Worm (Caenorhabditis elegans) whole organism, early embryonic: ENCODE results near the gene nhr-149.
"Not testable (repeated sequence)": the region's sequence is repeated elsewhere in the genome, so short reads cannot be mapped to it uniquely, and the experiment has no call there.

Experiments
- B0310.2 ChIP-seq: sonication (generic microtip); optimal IDR thresholded peaks from 2 replicates; lab custom pipeline; 2016; ENCODE audit warnings: mild to moderate bottlenecking, missing genetic modification characterization, missing compliant biosample characterization
- F13C5.2 ChIP-seq: sonication (generic microtip); optimal IDR thresholded peaks from 2 replicates; lab custom pipeline; 2017; ENCODE audit warnings: mild to moderate bottlenecking, missing genetic modification characterization, inconsistent platforms, missing compliant biosample characterization
- aly-1 ChIP-seq: sonication (generic microtip); optimal IDR thresholded peaks from 2 replicates; lab custom pipeline; 2016; ENCODE audit warnings: missing genetic modification characterization, missing compliant biosample characterization
- ama-1 ChIP-seq: fragments of 150-350 bp; optimal IDR thresholded peaks from 2 replicates; lab custom pipeline; 2014
- ceh-13 ChIP-seq: fragments of 200-800 bp; sonication (Bioruptor generic); optimal IDR thresholded peaks from 2 replicates; lab custom pipeline; 2018; ENCODE audit warnings: mild to moderate bottlenecking, missing genetic modification characterization, missing compliant biosample characterization
- ceh-36 ChIP-seq: sonication (generic microtip); optimal IDR thresholded peaks from 2 replicates; lab custom pipeline; 2016; ENCODE audit warnings: missing genetic modification characterization, inconsistent platforms, missing compliant biosample characterization
- ets-7 ChIP-seq: sonication (generic microtip); optimal IDR thresholded peaks from 2 replicates; lab custom pipeline; 2016; ENCODE audit warnings: missing genotype, missing genetic modification characterization, missing compliant biosample characterization
- flt-1 ChIP-seq: fragments of 200-800 bp; sonication (Bioruptor generic); IDR thresholded peaks from 2 replicates; pipeline ENCODE4 v1.3.6; 2022; ENCODE audit warnings: missing genetic modification characterization, missing compliant biosample characterization
- hmbx-1 ChIP-seq: sonication (generic microtip); optimal IDR thresholded peaks from 2 replicates; lab custom pipeline; 2016; ENCODE audit warnings: mild to moderate bottlenecking, missing genetic modification characterization, missing compliant biosample characterization
- hmg-4 ChIP-seq: fragments of 200-800 bp; sonication (Bioruptor generic); optimal IDR thresholded peaks from 2 replicates; lab custom pipeline; 2018; ENCODE audit warnings: mild to moderate bottlenecking, missing genetic modification characterization, missing compliant biosample characterization
- hnd-1 ChIP-seq: sonication (generic microtip); optimal IDR thresholded peaks from 2 replicates; lab custom pipeline; 2016; ENCODE audit warnings: missing genetic modification characterization, missing compliant biosample characterization
- pes-1 ChIP-seq: fragments of 200-800 bp; sonication (Bioruptor generic); IDR thresholded peaks from 2 replicates; pipeline ENCODE4 v1.3.6; 2022; ENCODE audit warnings: missing genetic modification reagents, missing genetic modification characterization, missing compliant biosample characterization
- scrt-1 ChIP-seq: fragments of 200-800 bp; sonication (Bioruptor generic); IDR thresholded peaks from 2 replicates; pipeline ENCODE4 v1.3.6; 2022; ENCODE audit warnings: missing genetic modification characterization, missing compliant biosample characterization
- sea-1 ChIP-seq: fragments of 200-800 bp; sonication (Bioruptor generic); conservative IDR thresholded peaks from 2 replicates; pipeline ENCODE4 v1.3.6; 2022; ENCODE audit warnings: missing genetic modification characterization, missing compliant biosample characterization
- tbx-11 ChIP-seq: fragments of 200-800 bp; sonication (Bioruptor generic); IDR thresholded peaks from 2 replicates; pipeline ENCODE4 v1.3.6; 2022; ENCODE audit warnings: missing genetic modification characterization, missing compliant biosample characterization
- tbx-37 ChIP-seq: fragments of 200-800 bp; sonication (Bioruptor generic); conservative IDR thresholded peaks from 2 replicates; pipeline ENCODE4 v1.3.6; 2022; ENCODE audit warnings: missing genetic modification reagents, missing genetic modification characterization, missing compliant biosample characterization
- tra-4 ChIP-seq: sonication (generic microtip); optimal IDR thresholded peaks from 2 replicates; lab custom pipeline; 2017; ENCODE audit warnings: missing genetic modification characterization, missing compliant biosample characterization

nhr-149 gene

DNA sequence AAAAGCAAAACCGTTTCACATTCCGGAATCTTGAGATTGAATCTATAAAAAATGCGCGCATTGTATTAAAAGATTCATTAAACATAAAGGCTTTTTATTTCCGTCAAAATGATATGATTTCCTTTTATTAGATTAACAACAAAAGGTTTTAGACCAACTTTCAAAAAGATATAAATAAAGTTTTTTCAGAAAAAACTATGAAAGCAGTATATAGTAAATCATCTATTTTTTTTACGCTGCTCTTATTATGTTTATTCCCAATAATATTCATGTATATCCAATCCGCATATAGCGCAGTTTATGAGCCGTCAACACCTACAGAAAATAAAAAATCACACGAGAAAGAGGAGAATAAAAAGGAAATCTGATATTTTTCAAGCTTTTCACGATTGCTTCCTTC, 44.9 kb downstream of the nhr-149 start, which contains the start of gene F07G11.2:
Gene F07G11.2, plus strand, starts transcription at position 301 of the 400 bp plus-strand sequence.
- TF ChIP-seq tbx-37 (GFP tag; lab: Robert Waterston, UW); tra-4 (tag; lab: Kevin White, UChicago); ets-7: not testable (repeated sequence)

DNA sequence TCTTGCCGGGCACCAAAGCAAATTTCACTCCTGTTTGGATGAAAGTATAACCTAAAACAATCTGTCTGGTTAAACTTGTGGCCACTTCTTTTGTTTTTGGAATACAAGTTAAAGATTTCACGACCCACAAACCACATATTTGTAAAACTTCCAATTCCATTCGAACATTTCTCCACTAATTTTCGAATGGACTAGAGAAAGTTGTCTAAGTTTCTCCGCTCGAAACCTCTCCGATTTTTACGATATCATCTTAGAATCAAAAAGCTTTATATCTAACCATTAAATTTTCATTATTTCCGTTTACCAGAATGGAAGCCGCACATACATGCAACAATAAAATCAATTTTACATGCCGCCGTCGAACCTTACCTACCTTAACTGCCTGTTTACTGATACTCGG, 51.0 kb downstream of the nhr-149 start, which contains the start of gene F07G11.3:
Gene F07G11.3, plus strand, starts transcription at position 301 of the 400 bp plus-strand sequence.
- TF ChIP-seq tra-4 (tag; lab: Kevin White, UChicago) (no peak), ama-1 (lab: Kevin White, UChicago) (no peak), hmbx-1 (tag; lab: Kevin White, UChicago) (no peak), sea-1 (GFP tag; lab: Robert Waterston, UW) (no peak), scrt-1 (no peak), pes-1 (GFP tag; lab: Robert Waterston, UW) (no peak), hnd-1 (no peak), B0310.2 (tag; lab: Kevin White, UChicago) (no peak), aly-1 (tag; lab: Kevin White, UChicago) (no peak), flt-1 (GFP tag; lab: Robert Waterston, UW) (no peak), ets-7 (no peak), ceh-13 (GFP tag; lab: Kevin White, UChicago) (no peak), tbx-11 (no peak), tbx-37 (GFP tag; lab: Robert Waterston, UW) (no peak), F13C5.2 (tag; lab: Kevin White, UChicago) (no peak), hmg-4 (GFP tag; lab: Kevin White, UChicago) (no peak), ceh-36 (tag; lab: Kevin White, UChicago) (no peak)
